Fruit fly (Drosophila melanogaster): ENCODE data around the gene CG15739.

dm6 chrX:11881686-11882085 is 8.6 kb downstream of the CG15739 start:
- TF ChIP-seq Sp1 (GFP tag; optimal IDR thresholded peaks at IDR 0.05) (no peak), fru (GFP tag; optimal IDR thresholded peaks at IDR 0.05) (no peak), h (GFP tag; optimal IDR thresholded peaks at IDR 0.05) (no peak), sv (GFP tag; optimal IDR thresholded peaks at IDR 0.05) (no peak), usp (GFP tag; optimal IDR thresholded peaks at IDR 0.05) (no peak), br (GFP tag; optimal IDR thresholded peaks at IDR 0.05) (no peak), ey (GFP tag; optimal IDR thresholded peaks at IDR 0.05) (no peak), OdsH (GFP tag; optimal IDR thresholded peaks at IDR 0.05) (no peak), dsf (GFP tag; optimal IDR thresholded peaks at IDR 0.05; ENCODE audit: borderline replicate concordance) (no peak), Hr78 (GFP tag; optimal IDR thresholded peaks at IDR 0.05) (no peak), Mio (GFP tag; optimal IDR thresholded peaks at IDR 0.05) (no peak)
